Fruit fly (Drosophila melanogaster) whole organism, adult: ENCODE results near the gene prage.

Experiments used
- CG11617 ChIP-seq: fragments of 200-800 bp; sonication (Bioruptor generic); optimal IDR thresholded peaks from 2 replicates; lab custom pipeline; 2017; ENCODE audit warnings: mild to moderate bottlenecking, missing biosample characterization, missing genetic modification reagents, missing genetic modification characterization
- CG12768 ChIP-seq: fragments of 200-800 bp; sonication (Bioruptor generic); optimal IDR thresholded peaks from 2 replicates; lab custom pipeline; 2017; ENCODE audit warnings: missing biosample characterization, missing genetic modification characterization, mild to moderate bottlenecking, moderate library complexity, missing genetic modification reagents
- CG14711 ChIP-seq: fragments of 200-800 bp; sonication (Bioruptor generic); optimal IDR thresholded peaks from 2 replicates; lab custom pipeline; 2018; ENCODE audit warnings: missing biosample characterization, mild to moderate bottlenecking, missing genetic modification characterization, moderate library complexity
- CG1620 ChIP-seq: fragments of 200-800 bp; sonication (Bioruptor generic); optimal IDR thresholded peaks from 2 replicates; lab custom pipeline; 2016; ENCODE audit warnings: missing biosample characterization, missing genetic modification characterization
- CG33017 ChIP-seq: fragments of 200-800 bp; sonication (Bioruptor generic); optimal IDR thresholded peaks from 2 replicates; lab custom pipeline; 2018; ENCODE audit warnings: missing biosample characterization, mild to moderate bottlenecking, missing genetic modification characterization, moderate library complexity
- CG5204 ChIP-seq: fragments of 200-800 bp; sonication (Bioruptor generic); optimal IDR thresholded peaks from 2 replicates; lab custom pipeline; 2016; ENCODE audit warnings: missing biosample characterization, missing genetic modification characterization
- CG7045 ChIP-seq: fragments of 200-800 bp; sonication (Bioruptor generic); optimal IDR thresholded peaks from 2 replicates; lab custom pipeline; 2017; ENCODE audit warnings: missing biosample characterization, mild to moderate bottlenecking, missing genetic modification characterization
- CG7101 ChIP-seq: fragments of 200-800 bp; sonication (Bioruptor generic); optimal IDR thresholded peaks from 2 replicates; lab custom pipeline; 2018; ENCODE audit warnings: missing biosample characterization, mild to moderate bottlenecking, missing genetic modification characterization, moderate library complexity
- Clk ChIP-seq: fragments of 200-800 bp; sonication (Bioruptor generic); optimal IDR thresholded peaks from 2 replicates; lab custom pipeline; 2017; ENCODE audit warnings: missing biosample characterization, missing genetic modification characterization
- Crg-1 ChIP-seq: fragments of 200-800 bp; sonication (Bioruptor generic); optimal IDR thresholded peaks from 2 replicates; lab custom pipeline; 2016; ENCODE audit warnings: missing biosample characterization, missing genetic modification characterization
- Hr96 ChIP-seq: fragments of 200-800 bp; sonication (Bioruptor generic); optimal IDR thresholded peaks from 2 replicates; lab custom pipeline; 2016; ENCODE audit warnings: missing biosample characterization, missing genetic modification characterization
- Mnt ChIP-seq: fragments of 200-800 bp; sonication (Bioruptor generic); optimal IDR thresholded peaks from 2 replicates; lab custom pipeline; 2016; ENCODE audit warnings: missing biosample characterization, mild to moderate bottlenecking, missing genetic modification characterization
- bab1 ChIP-seq: fragments of 200-800 bp; sonication (Bioruptor generic); optimal IDR thresholded peaks from 3 replicates; lab custom pipeline; 2019; ENCODE audit warnings: missing biosample characterization, mild to moderate bottlenecking, missing genetic modification characterization, moderate library complexity
- cic ChIP-seq: fragments of 200-800 bp; sonication (Bioruptor generic); optimal IDR thresholded peaks from 2 replicates; lab custom pipeline; 2017; ENCODE audit warnings: missing biosample characterization, mild to moderate bottlenecking, missing genetic modification characterization, moderate library complexity
- cnc ChIP-seq, 2 experiments: fragments of >200 bp; optimal IDR thresholded peaks; 2 replicates each; lab custom pipeline; 2017
- kay ChIP-seq: fragments of 200-800 bp; sonication (Bioruptor generic); peaks from one replicate; lab custom pipeline; 2016; ENCODE audit warnings: missing biosample characterization, missing genetic modification characterization, borderline replicate concordance
- ovo ChIP-seq: fragments of 200-800 bp; sonication (Bioruptor generic); optimal IDR thresholded peaks from 2 replicates; lab custom pipeline; 2016; ENCODE audit warnings: missing biosample characterization, missing genetic modification characterization
- pad ChIP-seq: fragments of 200-800 bp; sonication (Bioruptor generic); optimal IDR thresholded peaks from 3 replicates; lab custom pipeline; 2017; ENCODE audit warnings: missing biosample characterization, missing genetic modification characterization, mild to moderate bottlenecking, moderate library complexity, missing genetic modification reagents
- tj ChIP-seq: fragments of 200-800 bp; sonication (Bioruptor generic); optimal IDR thresholded peaks from 3 replicates; lab custom pipeline; 2017; ENCODE audit warnings: missing biosample characterization, mild to moderate bottlenecking, missing genetic modification characterization, moderate library complexity
- toe ChIP-seq: fragments of 200-800 bp; sonication (Bioruptor generic); optimal IDR thresholded peaks from 2 replicates; lab custom pipeline; 2016; ENCODE audit warnings: missing biosample characterization, missing genetic modification characterization

prage gene

DNA sequence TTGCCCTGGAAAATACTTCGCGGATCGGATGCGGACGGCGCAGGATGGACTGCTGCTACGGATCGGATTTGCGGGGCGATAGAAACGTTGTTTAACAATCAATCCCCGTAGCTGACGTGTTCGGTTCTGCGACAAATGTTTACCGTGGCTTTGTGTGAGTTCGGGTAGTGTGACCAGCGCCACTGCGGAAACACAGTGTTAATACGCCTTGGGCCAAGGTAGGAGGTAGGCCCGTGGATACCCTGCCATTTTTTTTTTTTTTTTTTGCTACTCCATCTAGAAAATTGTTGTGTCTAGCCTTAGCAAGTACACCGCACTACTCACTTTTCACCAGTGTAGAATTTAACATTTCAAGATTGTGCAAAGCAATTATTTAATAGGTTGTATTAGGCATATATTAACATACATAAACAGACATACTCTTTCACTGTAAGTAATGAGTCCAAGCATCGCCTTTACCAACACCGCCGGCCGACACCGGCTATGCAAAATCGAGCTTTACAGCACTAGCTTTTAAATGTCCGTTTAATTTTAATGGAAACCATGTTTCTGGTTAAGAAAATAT is 88.2 kb downstream of the prage start, which contains the start of gene deltaCOP:
Gene deltaCOP (minus strand): TSS at position 171 of the 565 bp plus-strand sequence.
- TF ChIP-seq kay (GFP tag; lab: Kevin White, UChicago) (no peak), cic (GFP tag; lab: Kevin White, UChicago) (peak; percentile 35), cnc (optimal IDR thresholded peaks at IDR 0.05; lab: Kevin White, UChicago) (no peak), CG5204 (GFP tag; lab: Kevin White, UChicago) (no peak), Hr96 (GFP tag; lab: Kevin White, UChicago) (no peak), toe (GFP tag; lab: Kevin White, UChicago) (no peak), Mnt (GFP tag; lab: Kevin White, UChicago) (peak; percentile 90), CG7045 (GFP tag; lab: Kevin White, UChicago) (peak; percentile 53), CG12768 (GFP tag; lab: Kevin White, UChicago) (peak; percentile 71), tj (GFP tag; lab: Kevin White, UChicago) (peak; percentile 67), CG1620 (GFP tag; lab: Kevin White, UChicago) (peak; percentile 94), Crg-1 (peak; percentile 96), CG33017 (tag; lab: Kevin White, UChicago) (peak; percentile 61), CG14711 (peak; percentile 65), CG11617 (GFP tag; lab: Kevin White, UChicago) (peak; percentile 88), Clk (GFP tag; lab: Kevin White, UChicago) (peak; percentile 6), CG7101 (tag; lab: Kevin White, UChicago) (peak; percentile 86), ovo (GFP tag; lab: Kevin White, UChicago) (peak; percentile 88), bab1 (GFP tag; lab: Kevin White, UChicago) (peak; percentile 75), pad (GFP tag; lab: Kevin White, UChicago) (peak; percentile 82)

dm6 chrX:1865673-1866072 is 92.2 kb downstream of the prage start, which contains the start of the genes Gcna and MED18:
TSS of gene Gcna (minus strand) at chrX:1865835.
TSS of gene MED18 (plus strand) at chrX:1865909.
- TF ChIP-seq cic (GFP tag; lab: Kevin White, UChicago) (no peak), bab1 (GFP tag; lab: Kevin White, UChicago) (peak; percentile 28), CG1620 (GFP tag; lab: Kevin White, UChicago) (no peak), ovo (GFP tag; lab: Kevin White, UChicago) (peak; percentile 10), toe (GFP tag; lab: Kevin White, UChicago) (no peak), kay (GFP tag; lab: Kevin White, UChicago) (no peak), pad (GFP tag; lab: Kevin White, UChicago) (no peak)

DNA sequence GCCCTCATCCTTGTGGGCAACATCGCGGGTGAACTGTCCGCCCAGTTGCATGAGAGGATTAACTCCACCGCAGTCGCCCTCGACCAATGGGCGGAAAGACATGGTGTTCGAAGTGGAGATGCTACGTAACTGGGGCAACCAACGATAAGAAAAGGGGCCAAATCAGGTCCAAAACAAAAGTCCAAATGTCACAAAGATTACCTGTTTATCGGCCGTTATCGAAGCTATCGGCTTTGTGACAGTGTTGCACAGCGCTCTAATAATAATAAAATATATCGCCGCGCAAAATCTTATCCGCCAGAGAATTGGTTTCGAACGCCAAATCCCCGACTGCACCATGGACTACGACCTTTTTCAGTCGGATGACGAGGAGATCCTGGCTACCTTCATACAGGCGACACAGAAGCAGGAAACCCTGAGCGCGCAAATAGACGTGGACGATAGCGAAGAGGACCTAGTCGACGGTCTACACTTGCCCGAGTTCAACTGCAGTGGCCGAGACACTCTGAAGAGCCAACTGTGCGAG is 95.1 kb downstream of the prage start, which contains the start of the genes CG14803 and Pex5:
Gene CG14803 (plus strand): TSS at position 285 of the 526 bp plus-strand sequence.
Gene Pex5 (minus strand): TSS at position 476 of the 526 bp plus-strand sequence.
- peak; percentile 63 for TF ChIP-seq bab1 (GFP tag; lab: Kevin White, UChicago)
- TF ChIP-seq CG7045 (GFP tag; lab: Kevin White, UChicago) = no peak
- no peak for TF ChIP-seq Hr96 (GFP tag; lab: Kevin White, UChicago)
- no peak for TF ChIP-seq toe (GFP tag; lab: Kevin White, UChicago)
- peak; percentile 48 for TF ChIP-seq Mnt (GFP tag; lab: Kevin White, UChicago)
- peak; percentile 55 for TF ChIP-seq CG7101 (tag; lab: Kevin White, UChicago)
- TF ChIP-seq cnc (optimal IDR thresholded peaks at IDR 0.05; lab: Kevin White, UChicago) = no peak
- TF ChIP-seq CG11617 (GFP tag; lab: Kevin White, UChicago) = peak; percentile 21
- peak; percentile 47 for TF ChIP-seq pad (GFP tag; lab: Kevin White, UChicago)
- no peak for TF ChIP-seq CG14711
- TF ChIP-seq cic (GFP tag; lab: Kevin White, UChicago) = no peak
- TF ChIP-seq kay (GFP tag; lab: Kevin White, UChicago) = no peak
- no peak for TF ChIP-seq CG33017 (tag; lab: Kevin White, UChicago)
- peak; percentile 63 for TF ChIP-seq CG12768 (GFP tag; lab: Kevin White, UChicago)
- no peak for TF ChIP-seq ovo (GFP tag; lab: Kevin White, UChicago)
- TF ChIP-seq CG1620 (GFP tag; lab: Kevin White, UChicago) = peak; percentile 56
- no peak for TF ChIP-seq Clk (GFP tag; lab: Kevin White, UChicago)
- TF ChIP-seq tj (GFP tag; lab: Kevin White, UChicago) = no peak
- TF ChIP-seq CG5204 (GFP tag; lab: Kevin White, UChicago) = no peak
- peak; percentile 24 for TF ChIP-seq Crg-1

DNA sequence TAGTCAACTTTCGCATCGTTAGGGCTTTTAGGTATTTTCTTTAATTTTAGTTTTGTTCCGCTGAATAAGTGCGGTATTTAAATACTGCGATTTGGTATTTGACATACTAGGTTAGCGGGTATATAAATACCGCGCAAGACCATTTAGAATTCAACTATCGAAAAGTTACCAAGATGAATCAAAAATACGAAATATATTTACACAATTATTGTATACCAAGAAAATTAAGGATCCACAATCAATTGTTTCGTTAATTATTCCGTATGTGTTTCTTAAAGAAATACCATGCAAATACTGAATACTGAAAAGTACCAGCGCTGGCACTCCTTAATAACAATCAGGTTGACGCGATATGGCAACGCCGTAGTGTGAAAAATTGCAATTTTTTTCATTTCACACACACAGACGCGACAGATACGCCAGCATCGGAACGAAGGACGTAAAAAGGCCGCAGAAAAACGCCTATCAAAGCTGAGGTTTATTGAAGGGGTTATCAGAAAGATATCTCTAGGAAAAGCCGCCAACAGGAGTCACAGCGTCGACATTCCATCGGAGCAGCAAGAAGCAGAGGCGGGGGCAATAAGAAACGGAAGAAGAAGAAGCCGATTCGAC is 100.1 kb downstream of the prage start, which contains the start of the genes Pgam5 and Vps26:
Gene Pgam5 (minus strand): TSS at position 51 of the 612 bp plus-strand sequence.
Gene Vps26 (plus strand): TSS at position 339 of the 612 bp plus-strand sequence.
- peak; percentile 5 for TF ChIP-seq CG14711
- TF ChIP-seq CG7045 (GFP tag; lab: Kevin White, UChicago) = no peak
- no peak for TF ChIP-seq toe (GFP tag; lab: Kevin White, UChicago)
- TF ChIP-seq tj (GFP tag; lab: Kevin White, UChicago) = peak; percentile 67
- TF ChIP-seq pad (GFP tag; lab: Kevin White, UChicago) = peak; percentile 12
- TF ChIP-seq Mnt (GFP tag; lab: Kevin White, UChicago) = peak; percentile 52

DNA sequence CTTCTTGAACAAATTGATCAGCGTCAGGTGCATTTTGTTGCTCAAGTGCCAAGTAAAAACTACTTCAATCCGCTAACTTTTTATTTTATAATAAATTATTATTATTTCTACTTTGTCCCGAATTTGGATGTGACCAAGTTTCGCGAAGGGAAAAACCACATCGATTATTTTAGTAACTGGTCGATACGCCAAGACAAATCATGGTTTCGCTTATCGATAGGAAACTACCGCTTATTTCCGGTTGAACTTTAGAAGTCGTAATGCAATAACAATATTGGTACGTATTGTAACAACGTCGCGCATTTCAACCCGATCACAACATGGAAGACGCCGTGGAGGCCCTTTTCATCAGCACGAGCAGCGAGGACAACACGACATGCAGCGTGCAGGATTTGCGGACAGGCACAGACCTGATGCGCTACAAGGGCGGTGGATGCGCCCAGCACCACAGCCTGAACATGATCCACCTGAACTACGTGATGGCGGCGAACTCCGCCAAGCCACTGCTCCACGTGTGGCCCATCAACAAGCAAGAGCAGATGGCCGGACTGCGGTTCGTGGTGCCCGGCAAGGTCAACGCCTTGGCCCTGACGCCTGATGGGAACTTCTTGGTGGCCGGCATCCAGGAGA is 103.7 kb downstream of the prage start, which contains the start of the genes CG14817 and CG14805:
Gene CG14817 (minus strand): TSS at position 164 of the 630 bp plus-strand sequence.
Gene CG14805 (plus strand): TSS at position 211 of the 630 bp plus-strand sequence.
- no peak for TF ChIP-seq CG5204 (GFP tag; lab: Kevin White, UChicago)
- TF ChIP-seq CG7045 (GFP tag; lab: Kevin White, UChicago) = peak; percentile 58
- peak; percentile 95 for TF ChIP-seq bab1 (GFP tag; lab: Kevin White, UChicago)
- peak; percentile 76 for TF ChIP-seq Crg-1
- peak; percentile 31 for TF ChIP-seq cic (GFP tag; lab: Kevin White, UChicago)
- peak; percentile 71 for TF ChIP-seq ovo (GFP tag; lab: Kevin White, UChicago)
- TF ChIP-seq CG33017 (tag; lab: Kevin White, UChicago) = peak; percentile 65
- TF ChIP-seq CG7101 (tag; lab: Kevin White, UChicago) = peak; percentile 92
- no peak for TF ChIP-seq kay (GFP tag; lab: Kevin White, UChicago)
- peak; percentile 84 for TF ChIP-seq Mnt (GFP tag; lab: Kevin White, UChicago)
- TF ChIP-seq CG1620 (GFP tag; lab: Kevin White, UChicago) = peak; percentile 68
- TF ChIP-seq CG11617 (GFP tag; lab: Kevin White, UChicago) = peak; percentile 90
- peak; percentile 70 for TF ChIP-seq pad (GFP tag; lab: Kevin White, UChicago)
- TF ChIP-seq CG14711 = peak; percentile 79
- TF ChIP-seq Clk (GFP tag; lab: Kevin White, UChicago) = no peak
- TF ChIP-seq cnc (optimal IDR thresholded peaks at IDR 0.05; lab: Kevin White, UChicago) = no peak
- no peak for TF ChIP-seq toe (GFP tag; lab: Kevin White, UChicago)
- peak; percentile 58 for TF ChIP-seq CG12768 (GFP tag; lab: Kevin White, UChicago)
- no peak for TF ChIP-seq Hr96 (GFP tag; lab: Kevin White, UChicago)
- TF ChIP-seq tj (GFP tag; lab: Kevin White, UChicago) = peak; percentile 63
